Fruit fly (Drosophila melanogaster): ENCODE measurements around the gene CG45075.

The CG45075 gene

DNA sequence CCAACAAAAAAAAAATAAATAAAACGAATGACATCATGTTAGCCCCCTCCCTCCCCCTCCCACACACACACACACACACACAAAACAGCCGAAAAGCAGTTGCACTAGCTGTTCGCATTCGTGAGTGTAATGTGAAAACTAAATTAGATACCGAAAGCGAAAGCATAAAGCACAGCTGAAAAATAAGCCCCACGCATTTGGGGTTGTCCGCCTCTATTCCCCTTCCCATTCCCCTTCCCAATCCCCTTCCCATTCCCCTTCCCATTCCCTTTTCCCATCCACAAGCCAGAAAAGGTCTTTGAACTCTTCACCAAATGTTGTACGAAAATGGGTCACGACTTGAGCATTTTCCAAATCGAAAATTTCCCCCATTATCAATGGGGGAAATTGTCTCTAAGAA lies 15.9 kb upstream of the CG45075 start (continued):
- TF ChIP-seq kni (GFP tag; optimal IDR thresholded peaks at IDR 0.05) (peak; percentile 95), CG9876 (GFP tag; optimal IDR thresholded peaks at IDR 0.05) (no peak), fd96Cb (tag; optimal IDR thresholded peaks at IDR 0.05) (no peak), nmo (GFP tag; optimal IDR thresholded peaks at IDR 0.05) (no peak), wek (GFP tag; optimal IDR thresholded peaks at IDR 0.05) (no peak), chinmo (GFP tag; IDR thresholded peaks at IDR 0.05; ENCODE audit: partially characterized antibody) (no peak), cato (GFP tag; optimal IDR thresholded peaks at IDR 0.05; ENCODE audit: borderline replicate concordance) (no peak), CG4328 (GFP tag; optimal IDR thresholded peaks at IDR 0.05) (no peak), sna (GFP tag; IDR thresholded peaks at IDR 0.05; ENCODE audit: partially characterized antibody) (no peak), MBD-R2 (GFP tag; IDR thresholded peaks at IDR 0.05) (no peak), CG13424 (tag; optimal IDR thresholded peaks at IDR 0.05) (no peak), Nf-YA (GFP tag; IDR thresholded peaks at IDR 0.05) (no peak), sim (GFP tag; IDR thresholded peaks at IDR 0.05) (no peak), CG9932 (GFP tag; IDR thresholded peaks at IDR 0.05) (no peak), ara (GFP tag; IDR thresholded peaks at IDR 0.05) (peak; percentile 22; the same call in 1 of the 2 replicates), CG13123 (GFP tag; optimal IDR thresholded peaks at IDR 0.05) (no peak), CG10543 (GFP tag; optimal IDR thresholded peaks at IDR 0.05) (peak; percentile 41), gfzf (GFP tag; optimal IDR thresholded peaks at IDR 0.05) (no peak), CG16779 (GFP tag; IDR thresholded peaks at IDR 0.05) (no peak), Mad (GFP tag; optimal IDR thresholded peaks at IDR 0.05) (no peak), NFAT (GFP tag; IDR thresholded peaks at IDR 0.05) (no peak), jing (GFP tag; optimal IDR thresholded peaks at IDR 0.05) (no peak), CG11696 (GFP tag; IDR thresholded peaks at IDR 0.05) (no peak), org-1 (GFP tag; optimal IDR thresholded peaks at IDR 0.05) (no peak), CG6854 (GFP tag; optimal IDR thresholded peaks at IDR 0.05) (no peak), az2 (GFP tag; optimal IDR thresholded peaks at IDR 0.05) (no peak), CG3281 (GFP tag; optimal IDR thresholded peaks at IDR 0.05) (no peak), Six4 (GFP tag; optimal IDR thresholded peaks at IDR 0.05) (no peak), CG7556 (GFP tag; optimal IDR thresholded peaks at IDR 0.05) (no peak), vfl (GFP tag; optimal IDR thresholded peaks at IDR 0.05) (no peak), CG15011 (GFP tag; optimal IDR thresholded peaks at IDR 0.05) (no peak), fd3F (GFP tag; optimal IDR thresholded peaks at IDR 0.05) (no peak), bbx (GFP tag; IDR thresholded peaks at IDR 0.05; ENCODE audit: partially characterized antibody) (0 out of 2 replicates have a peak, but pooled peaks have one; percentile 29), dan (GFP tag; IDR thresholded peaks at IDR 0.05) (no peak), CG11247 (GFP tag; IDR thresholded peaks at IDR 0.05) (no peak), Hmr (GFP tag; optimal IDR thresholded peaks at IDR 0.05) (no peak), bowl (GFP tag; IDR thresholded peaks at IDR 0.05) (no peak), Hr78 (GFP tag; optimal IDR thresholded peaks at IDR 0.05) (peak in 1 of 2 experiments; percentile 19), Optix (GFP tag; IDR thresholded peaks at IDR 0.05) (no peak), CG2875 (GFP tag; optimal IDR thresholded peaks at IDR 0.05) (no peak), gro (GFP tag; optimal IDR thresholded peaks at IDR 0.05) (no peak), fd64A (GFP tag; optimal IDR thresholded peaks at IDR 0.05) (peak; percentile 2), CG4854 (GFP tag; optimal IDR thresholded peaks at IDR 0.05) (no peak), Jarid2 (GFP tag; optimal IDR thresholded peaks at IDR 0.05) (no peak), hkb (optimal IDR thresholded peaks at IDR 0.05) (no peak), hkb (GFP tag; IDR thresholded peaks at IDR 0.05) (no peak), ase (GFP tag; IDR thresholded peaks at IDR 0.05) (no peak), E2f1 (GFP tag; IDR thresholded peaks at IDR 0.05) (no peak), sob (GFP tag; IDR thresholded peaks at IDR 0.05) (no peak), Nf-YC (tag; optimal IDR thresholded peaks at IDR 0.05) (no peak), sisA (GFP tag; IDR thresholded peaks at IDR 0.05) (no peak), CG14710 (tag; optimal IDR thresholded peaks at IDR 0.05) (no peak)

All from whole organism, embryonic.